Worm (Caenorhabditis elegans) whole organism, L4 larva: ENCODE results near the gene fbxa-166.

Experiments
- D1046.2 ChIP-seq: fragments of 200-800 bp; sonication (Bioruptor generic); IDR thresholded peaks from 2 replicates; pipeline ENCODE4 v1.3.6; 2022; ENCODE audit warnings: missing genetic modification characterization, missing compliant biosample characterization
- Y48G9A.11 ChIP-seq: fragments of 200-800 bp; sonication (Bioruptor generic); IDR thresholded peaks from 2 replicates; pipeline ENCODE4 v1.3.6; 2022; ENCODE audit warnings: missing genetic modification reagents, missing genetic modification characterization, missing compliant biosample characterization
- ceh-82 ChIP-seq: sonication (generic microtip); optimal IDR thresholded peaks from 2 replicates; lab custom pipeline; 2017; ENCODE audit warnings: missing biosample characterization, missing genetic modification characterization
- fkh-10 ChIP-seq: fragments of 150-350 bp; optimal IDR thresholded peaks from 2 replicates; lab custom pipeline; 2014; ENCODE audit warnings: missing biosample characterization, missing genetic modification reagents, missing genetic modification characterization
- lir-3 ChIP-seq: sonication (generic microtip); optimal IDR thresholded peaks from 2 replicates; lab custom pipeline; 2016; ENCODE audit warnings: mild to moderate bottlenecking, missing genetic modification characterization, missing compliant biosample characterization
- nhr-237 ChIP-seq: sonication (generic microtip); optimal IDR thresholded peaks from 2 replicates; lab custom pipeline; 2017; ENCODE audit warnings: missing biosample characterization, missing genetic modification characterization
- nhr-41 ChIP-seq: fragments of 200-800 bp; sonication (Bioruptor generic); IDR thresholded peaks from 2 replicates; pipeline ENCODE4 v1.3.6; 2022; ENCODE audit warnings: missing genetic modification reagents, missing genetic modification characterization, missing compliant biosample characterization
- nhr-48 ChIP-seq: sonication (generic microtip); optimal IDR thresholded peaks from 2 replicates; lab custom pipeline; 2016; ENCODE audit warnings: mild to moderate bottlenecking, missing genetic modification characterization, missing compliant biosample characterization
- set-16 ChIP-seq: fragments of 200-800 bp; sonication (Bioruptor generic); IDR thresholded peaks from 2 replicates; pipeline ENCODE4 v1.3.6; 2022; ENCODE audit warnings: missing genetic modification reagents, missing genetic modification characterization, missing compliant biosample characterization
- tra-1 ChIP-seq: fragments of 200-800 bp; sonication (Bioruptor generic); IDR thresholded peaks from 2 replicates; pipeline ENCODE4 v1.3.6; 2022; ENCODE audit warnings: missing genetic modification reagents, missing genetic modification characterization, missing compliant biosample characterization
- unc-130 ChIP-seq: sonication (generic microtip); optimal IDR thresholded peaks from 2 replicates; lab custom pipeline; 2016; ENCODE audit warnings: missing genetic modification reagents, missing genetic modification characterization, missing compliant biosample characterization
- unc-62 ChIP-seq, 3 experiments: fragments of 150-350 bp in 1 of 3; sonication (generic microtip); optimal IDR thresholded peaks in 2 of 3; peaks in 1 of 3; 1 replicate in 1 of 3; 2 replicates in 2 of 3; lab custom pipeline; 2014 to 2017; ENCODE audit warnings: missing biosample characterization in 3 of 3, missing genetic modification characterization in 3 of 3, missing genetic modification reagents in 3 of 3, missing genotype in 1 of 3

- TF ChIP-seq tra-1 (no peak), set-16 (GFP tag; lab: Robert Waterston, UW) (no peak), D1046.2 (no peak), unc-62 (GFP tag; optimal IDR thresholded peaks at IDR 0.05 in 1 of 2; lab: Kevin White, UChicago) (no peak), unc-62 (tag; optimal IDR thresholded peaks at IDR 0.05; lab: Kevin White, UChicago) (no peak), ceh-82 (tag; lab: Kevin White, UChicago) (no peak), nhr-41 (GFP tag; lab: Robert Waterston, UW) (no peak), fkh-10 (GFP tag; lab: Kevin White, UChicago) (no peak), Y48G9A.11 (GFP tag; lab: Robert Waterston, UW) (no peak), unc-130 (no peak), nhr-237 (tag; lab: Kevin White, UChicago) (no peak), lir-3 (tag; lab: Kevin White, UChicago) (no peak), nhr-48 (tag; lab: Kevin White, UChicago) (no peak)
Measured at ce11 chrII:1635969-1636368, 17.1 kb upstream of the fbxa-166 start.
